Fruit fly (Drosophila melanogaster) whole organism, embryonic: ENCODE data around the gene CG11699.

ENCODE experiments used
- B-H2 ChIP-seq: fragments of 200-800 bp; sonication (Bioruptor generic); optimal IDR thresholded peaks from 2 replicates; lab custom pipeline; 2018; ENCODE audit warnings: missing biosample characterization, mild to moderate bottlenecking, missing genetic modification characterization
- CG12391 ChIP-seq: fragments of 200-800 bp; sonication (Bioruptor generic); optimal IDR thresholded peaks from 3 replicates; lab custom pipeline; 2018; ENCODE audit warnings: missing biosample characterization, mild to moderate bottlenecking, missing genetic modification characterization, moderate library complexity
- CG15073 ChIP-seq: fragments of 200-800 bp; sonication (Bioruptor generic); optimal IDR thresholded peaks from 2 replicates; lab custom pipeline; 2016; ENCODE audit warnings: missing biosample characterization, missing genetic modification characterization
- CG1602 ChIP-seq: fragments of 200-800 bp; sonication (Bioruptor generic); optimal IDR thresholded peaks from 3 replicates; lab custom pipeline; 2016; ENCODE audit warnings: missing biosample characterization, missing genetic modification characterization
- CG1647 ChIP-seq: fragments of 200-800 bp; sonication (Bioruptor generic); optimal IDR thresholded peaks from 3 replicates; lab custom pipeline; 2016; ENCODE audit warnings: missing biosample characterization, missing genetic modification characterization
- CG17359 ChIP-seq: fragments of 200-800 bp; sonication (Bioruptor generic); optimal IDR thresholded peaks from 3 replicates; lab custom pipeline; 2018; ENCODE audit warnings: missing biosample characterization, mild to moderate bottlenecking, missing genetic modification characterization, moderate library complexity
- CG17912 ChIP-seq: fragments of 200-800 bp; sonication (Bioruptor generic); optimal IDR thresholded peaks from 2 replicates; lab custom pipeline; 2018; ENCODE audit warnings: missing biosample characterization, mild to moderate bottlenecking, missing genetic modification characterization
- CG3065 ChIP-seq: fragments of 200-800 bp; sonication (Bioruptor generic); optimal IDR thresholded peaks from 2 replicates; lab custom pipeline; 2016; ENCODE audit warnings: missing biosample characterization, missing genetic modification characterization
- CG3281 ChIP-seq: fragments of 200-800 bp; sonication (Bioruptor generic); optimal IDR thresholded peaks from 3 replicates; lab custom pipeline; 2017; ENCODE audit warnings: missing biosample characterization, mild to moderate bottlenecking, missing genetic modification characterization
- CG3847 ChIP-seq: fragments of 200-800 bp; sonication (Bioruptor generic); IDR thresholded peaks from 2 replicates; pipeline ENCODE4 v1.3.6; 2022; ENCODE audit warnings: missing biosample characterization, missing genetic modification characterization
- CG43689 ChIP-seq: fragments of 200-800 bp; sonication (Bioruptor generic); IDR thresholded peaks from 2 replicates; pipeline ENCODE4 v1.3.6; 2022; ENCODE audit warnings: missing biosample characterization, missing genetic modification characterization
- CG5180 ChIP-seq: fragments of 200-800 bp; sonication (Bioruptor generic); optimal IDR thresholded peaks from 3 replicates; lab custom pipeline; 2017; ENCODE audit warnings: missing biosample characterization, missing genetic modification characterization, mild to moderate bottlenecking, moderate library complexity, missing genetic modification reagents
- CG5953 ChIP-seq: fragments of 200-800 bp; sonication (Bioruptor generic); IDR thresholded peaks from 2 replicates; pipeline ENCODE4 v1.3.6; 2022; ENCODE audit warnings: missing biosample characterization, missing genetic modification characterization
- CG7786 ChIP-seq: fragments of 200-800 bp; sonication (Bioruptor generic); optimal IDR thresholded peaks from 2 replicates; lab custom pipeline; 2016; ENCODE audit warnings: missing biosample characterization, missing genetic modification characterization
- CG9817 ChIP-seq: fragments of 200-800 bp; sonication (Bioruptor generic); optimal IDR thresholded peaks from 2 replicates; lab custom pipeline; 2018; ENCODE audit warnings: missing biosample characterization, mild to moderate bottlenecking, missing genetic modification characterization, moderate library complexity
- Dip2 ChIP-seq: fragments of 200-800 bp; sonication (Bioruptor generic); IDR thresholded peaks from 2 replicates; pipeline ENCODE4 v1.3.6; 2022; ENCODE audit warnings: missing biosample characterization, missing genetic modification characterization
- E2f1 ChIP-seq: fragments of 200-800 bp; sonication (Bioruptor generic); IDR thresholded peaks from 2 replicates; pipeline ENCODE4 v1.3.6; 2022; ENCODE audit warnings: missing biosample characterization, missing genetic modification characterization
- Eip74EF ChIP-seq, 2 experiments: fragments of 200-800 bp in 1 of 2; fragments of >200 bp in 1 of 2; sonication (Bioruptor generic) in 1 of 2; optimal IDR thresholded peaks; 2 replicates each; lab custom pipeline; 2017 to 2019; ENCODE audit warnings: missing biosample characterization in 2 of 2, missing genetic modification characterization in 2 of 2, mild to moderate bottlenecking in 1 of 2, moderate library complexity in 1 of 2
- Fer3 ChIP-seq: fragments of 200-800 bp; sonication (Bioruptor generic); optimal IDR thresholded peaks from 2 replicates; lab custom pipeline; 2018; ENCODE audit warnings: missing biosample characterization, mild to moderate bottlenecking, missing genetic modification characterization, moderate library complexity
- HLH3B ChIP-seq: fragments of 200-800 bp; sonication (Bioruptor generic); IDR thresholded peaks from 2 replicates; pipeline ENCODE4 v1.3.6; 2022; ENCODE audit warnings: missing biosample characterization, missing genetic modification characterization
- Hmr ChIP-seq: fragments of 200-800 bp; sonication (Bioruptor generic); optimal IDR thresholded peaks from 3 replicates; lab custom pipeline; 2017; ENCODE audit warnings: mild to moderate bottlenecking, missing biosample characterization, missing genetic modification reagents, missing genetic modification characterization
- Lpt ChIP-seq: fragments of >200 bp; optimal IDR thresholded peaks from 2 replicates; lab custom pipeline; 2018; ENCODE audit warnings: missing biosample characterization, missing genetic modification characterization
- MESR4 ChIP-seq: fragments of 200-800 bp; sonication (Bioruptor generic); optimal IDR thresholded peaks from 2 replicates; lab custom pipeline; 2018; ENCODE audit warnings: missing biosample characterization, mild to moderate bottlenecking, missing genetic modification characterization, moderate library complexity
- Nf-YA ChIP-seq: fragments of 200-800 bp; sonication (Bioruptor generic); IDR thresholded peaks from 2 replicates; pipeline ENCODE4 v1.3.6; 2022; ENCODE audit warnings: missing biosample characterization, missing genetic modification characterization
- Oli ChIP-seq: fragments of 200-800 bp; sonication (Bioruptor generic); optimal IDR thresholded peaks from 2 replicates; lab custom pipeline; 2018; ENCODE audit warnings: missing biosample characterization, mild to moderate bottlenecking, missing genetic modification characterization, moderate library complexity
- Optix ChIP-seq: fragments of 200-800 bp; sonication (Bioruptor generic); IDR thresholded peaks from 3 replicates; pipeline ENCODE4 v1.3.6; 2022; ENCODE audit warnings: missing biosample characterization, missing genetic modification characterization
- bab2 ChIP-seq: fragments of 200-800 bp; sonication (Bioruptor generic); optimal IDR thresholded peaks from 2 replicates; lab custom pipeline; 2016; ENCODE audit warnings: missing biosample characterization, missing genetic modification characterization
- cato ChIP-seq: fragments of 200-800 bp; sonication (Bioruptor generic); optimal IDR thresholded peaks from 2 replicates; lab custom pipeline; 2016; ENCODE audit warnings: missing biosample characterization, missing genetic modification characterization, borderline replicate concordance
- ci ChIP-seq: fragments of 200-800 bp; sonication (Bioruptor generic); IDR thresholded peaks from 3 replicates; pipeline ENCODE4 v1.3.6; 2022; ENCODE audit warnings: missing biosample characterization, missing genetic modification characterization
- dysf ChIP-seq: fragments of 200-800 bp; sonication (Bioruptor generic); IDR thresholded peaks from 3 replicates; pipeline ENCODE4 v1.3.6; 2022; ENCODE audit warnings: missing biosample characterization, missing genetic modification characterization
- ems ChIP-seq: fragments of 200-800 bp; sonication (Bioruptor generic); optimal IDR thresholded peaks from 3 replicates; lab custom pipeline; 2016; ENCODE audit warnings: missing biosample characterization, missing genetic modification characterization
- eve ChIP-seq, 2 experiments: fragments of >200 bp; optimal IDR thresholded peaks; 2 replicates each; lab custom pipeline; 2017; ENCODE audit warnings: missing biosample characterization in 2 of 2, missing genetic modification characterization in 2 of 2
- ewg ChIP-seq: fragments of 200-800 bp; sonication (Bioruptor generic); optimal IDR thresholded peaks from 3 replicates; lab custom pipeline; 2017; ENCODE audit warnings: mild to moderate bottlenecking, missing biosample characterization, missing genetic modification reagents, missing genetic modification characterization
- eyg ChIP-seq: fragments of 200-800 bp; sonication (Bioruptor generic); optimal IDR thresholded peaks from 3 replicates; lab custom pipeline; 2016; ENCODE audit warnings: missing biosample characterization, missing genetic modification characterization
- fd3F ChIP-seq: fragments of 200-800 bp; sonication (Bioruptor generic); optimal IDR thresholded peaks from 2 replicates; lab custom pipeline; 2018; ENCODE audit warnings: missing biosample characterization, mild to moderate bottlenecking, missing genetic modification characterization, moderate library complexity
- gcm ChIP-seq: fragments of 200-800 bp; sonication (Bioruptor generic); optimal IDR thresholded peaks from 2 replicates; lab custom pipeline; 2019; ENCODE audit warnings: missing biosample characterization, mild to moderate bottlenecking, missing genetic modification characterization, moderate library complexity
- h ChIP-seq: fragments of >200 bp; optimal IDR thresholded peaks from 2 replicates; lab custom pipeline; 2017
- insv ChIP-seq, 2 experiments: fragments of 200-800 bp; sonication (Bioruptor generic); optimal IDR thresholded peaks; 3 replicates each; lab custom pipeline; 2016 to 2018; ENCODE audit warnings: missing biosample characterization in 2 of 2, missing genetic modification characterization in 2 of 2
- klu ChIP-seq: fragments of 200-800 bp; sonication (Bioruptor generic); IDR thresholded peaks from 2 replicates; pipeline ENCODE4 v1.3.6; 2022; ENCODE audit warnings: missing biosample characterization, missing genetic modification characterization
- kni ChIP-seq: fragments of 200-800 bp; sonication (Bioruptor generic); optimal IDR thresholded peaks from 3 replicates; lab custom pipeline; 2017; ENCODE audit warnings: mild to moderate bottlenecking, missing biosample characterization, missing genetic modification reagents, missing genetic modification characterization
- lab ChIP-seq: fragments of 200-800 bp; sonication (Bioruptor generic); optimal IDR thresholded peaks from 3 replicates; lab custom pipeline; 2017; ENCODE audit warnings: missing biosample characterization, missing genetic modification characterization, mild to moderate bottlenecking, moderate library complexity, missing genetic modification reagents
- nerfin-1 ChIP-seq: fragments of 200-800 bp; sonication (Bioruptor generic); optimal IDR thresholded peaks from 3 replicates; lab custom pipeline; 2019; ENCODE audit warnings: missing biosample characterization, mild to moderate bottlenecking, missing genetic modification characterization, moderate library complexity
- nom ChIP-seq: fragments of 200-800 bp; sonication (Bioruptor generic); optimal IDR thresholded peaks from 2 replicates; lab custom pipeline; 2017; ENCODE audit warnings: missing biosample characterization, missing genetic modification characterization, mild to moderate bottlenecking, moderate library complexity, missing genetic modification reagents
- sens ChIP-seq: fragments of 200-800 bp; sonication (Bioruptor generic); peaks from one replicate; lab custom pipeline; 2016; ENCODE audit warnings: missing biosample characterization, missing genetic modification characterization
- sens-2 ChIP-seq: fragments of 200-800 bp; sonication (Bioruptor generic); IDR thresholded peaks from 2 replicates; pipeline ENCODE4 v1.3.6; 2022; ENCODE audit warnings: missing biosample characterization, missing genetic modification characterization
- slou ChIP-seq: fragments of 200-800 bp; sonication (Bioruptor generic); optimal IDR thresholded peaks from 3 replicates; lab custom pipeline; 2016; ENCODE audit warnings: missing biosample characterization, missing genetic modification characterization
- sob ChIP-seq: fragments of 200-800 bp; sonication (Bioruptor generic); IDR thresholded peaks from 2 replicates; pipeline ENCODE4 v1.3.6; 2022; ENCODE audit warnings: missing biosample characterization, missing genetic modification characterization
- sr ChIP-seq: fragments of 200-800 bp; sonication (Bioruptor generic); IDR thresholded peaks from 3 replicates; pipeline ENCODE4 v1.3.6; 2022; ENCODE audit warnings: missing biosample characterization, missing genetic modification characterization
- trem ChIP-seq: fragments of 200-800 bp; optimal IDR thresholded peaks from 3 replicates; lab custom pipeline; 2019; ENCODE audit warnings: missing biosample characterization, mild to moderate bottlenecking, missing genetic modification characterization, moderate library complexity

CG11699 gene

dm6 chrX:11521561-11522546 lies 48.6 kb upstream of the CG11699 start (continued):
- TF ChIP-seq HLH3B (GFP tag; lab: Robert Waterston, UW) (peak; percentile 73), CG9817 (peak; percentile 42), CG3065 (GFP tag; lab: Kevin White, UChicago) (no peak), klu (GFP tag; lab: Robert Waterston, UW) (no peak), CG15073 (no peak), CG1647 (GFP tag; lab: Kevin White, UChicago) (no peak), CG43689 (GFP tag; lab: Robert Waterston, UW) (no peak), CG3847 (GFP tag; lab: Robert Waterston, UW) (peak; percentile 34; the same call in 1 of the 2 replicates), Optix (GFP tag; lab: Robert Waterston, UW) (no peak), nerfin-1 (tag; lab: Kevin White, UChicago) (peak; percentile 44), insv (GFP tag; optimal IDR thresholded peaks at IDR 0.05; lab: Kevin White, UChicago) (no peak), CG7786 (peak; percentile 4), Dip2 (GFP tag; lab: Robert Waterston, UW) (no peak), Fer3 (tag; lab: Kevin White, UChicago) (peak; percentile 65), E2f1 (peak; percentile 65), kni (GFP tag; lab: Kevin White, UChicago) (peak; percentile 14), ems (GFP tag; lab: Kevin White, UChicago) (no peak), nom (GFP tag; lab: Kevin White, UChicago) (peak; percentile 26), CG17912 (GFP tag; lab: Kevin White, UChicago) (no peak), CG3281 (peak; percentile 14), MESR4 (GFP tag; lab: Kevin White, UChicago) (no peak), Lpt (no peak), eve (GFP tag; optimal IDR thresholded peaks at IDR 0.05; lab: Kevin White, UChicago) (peak in 1 of 2 experiments; percentile 65), fd3F (GFP tag; lab: Kevin White, UChicago) (peak; percentile 55), Nf-YA (GFP tag; lab: Robert Waterston, UW) (no peak), ewg (GFP tag; lab: Kevin White, UChicago) (peak; percentile 40), Hmr (GFP tag; lab: Kevin White, UChicago) (peak; percentile 49), sob (GFP tag; lab: Robert Waterston, UW) (peak; percentile 40; the same call in 1 of the 2 replicates), gcm (GFP tag; lab: Kevin White, UChicago) (no peak), lab (peak; percentile 78), CG17359 (peak; percentile 69), sens-2 (no peak), bab2 (GFP tag; lab: Kevin White, UChicago) (peak; percentile 19), CG5953 (GFP tag; lab: Robert Waterston, UW) (no peak), CG12391 (tag; lab: Kevin White, UChicago) (peak; percentile 76), cato (no peak), CG1602 (GFP tag; lab: Kevin White, UChicago) (peak; percentile 46), sr (GFP tag; lab: Robert Waterston, UW) (no peak), trem (tag; lab: Kevin White, UChicago) (peak; percentile 46), h (no peak), CG5180 (peak; percentile 23), Eip74EF (GFP tag; optimal IDR thresholded peaks at IDR 0.05; lab: Kevin White, UChicago) (peak in 1 of 2 experiments; percentile 69), slou (no peak), Oli (tag; lab: Kevin White, UChicago) (peak; percentile 72), sens (peak; percentile 89), dysf (GFP tag; lab: Robert Waterston, UW) (peak; percentile 65), eyg (GFP tag; lab: Kevin White, UChicago) (no peak), ci (GFP tag; lab: Robert Waterston, UW) (peak; percentile 69; the same call in 2 of the 3 replicates), B-H2 (GFP tag; lab: Kevin White, UChicago) (no peak)
